Worm (Caenorhabditis elegans) whole organism, L1 larva: ENCODE measurements around the gene Y113G7B.27.

Experiments
- aha-1 ChIP-seq: fragments of 150-350 bp; optimal IDR thresholded peaks from 2 replicates; lab custom pipeline; 2014; ENCODE audit warnings: missing biosample characterization, missing genetic modification characterization
- aly-2 ChIP-seq: fragments of 150-350 bp; optimal IDR thresholded peaks from 2 replicates; lab custom pipeline; 2014; ENCODE audit warnings: missing biosample characterization, missing genetic modification characterization
- blmp-1 ChIP-seq: fragments of 150-350 bp; optimal IDR thresholded peaks from 2 replicates; lab custom pipeline; 2014; ENCODE audit warnings: missing biosample characterization, missing genetic modification characterization
- ceh-82 ChIP-seq, 3 experiments: fragments of 150-350 bp in 1 of 3; sonication (generic microtip) in 2 of 3; optimal IDR thresholded peaks; 2 replicates each; lab custom pipeline; 2014 to 2017; ENCODE audit warnings: missing biosample characterization in 3 of 3, missing genetic modification characterization in 3 of 3
- ceh-88 ChIP-seq: fragments of 200-800 bp; sonication (Bioruptor generic); IDR thresholded peaks from 2 replicates; pipeline ENCODE4 v1.3.6; 2022; ENCODE audit warnings: missing genetic modification characterization, missing compliant biosample characterization
- ceh-90 ChIP-seq: sonication (generic microtip); optimal IDR thresholded peaks from 2 replicates; lab custom pipeline; 2016; ENCODE audit warnings: missing genetic modification characterization, missing compliant biosample characterization
- dsc-1 ChIP-seq: sonication (generic microtip); optimal IDR thresholded peaks from 2 replicates; lab custom pipeline; 2016; ENCODE audit warnings: mild to moderate bottlenecking, missing genetic modification characterization, missing compliant biosample characterization
- efl-1 ChIP-seq, 4 experiments: fragments of 150-350 bp; optimal IDR thresholded peaks in 3 of 4; peaks in 1 of 4; 1 replicate in 1 of 4; 2 replicates in 3 of 4; lab custom pipeline; 2014; ENCODE audit warnings: missing biosample characterization in 2 of 4, missing genetic modification characterization in 2 of 4, missing genetic modification reagents in 2 of 4
- efl-3 ChIP-seq: fragments of 200-800 bp; sonication (Bioruptor generic); optimal IDR thresholded peaks from 2 replicates; lab custom pipeline; 2018; ENCODE audit warnings: mild to moderate bottlenecking, missing genetic modification characterization, missing compliant biosample characterization
- elt-2 ChIP-seq: sonication (generic microtip); optimal IDR thresholded peaks from 2 replicates; lab custom pipeline; 2016; ENCODE audit warnings: missing genetic modification characterization, mild to moderate bottlenecking, inconsistent platforms, missing compliant biosample characterization, missing genetic modification reagents
- fkh-8 ChIP-seq: sonication (generic microtip); optimal IDR thresholded peaks from 2 replicates; lab custom pipeline; 2016; ENCODE audit warnings: mild to moderate bottlenecking, missing genetic modification characterization, missing compliant biosample characterization
- grh-1 ChIP-seq: fragments of 200-800 bp; sonication (Bioruptor generic); IDR thresholded peaks from 2 replicates; pipeline ENCODE4 v1.3.6; 2022; ENCODE audit warnings: missing genetic modification reagents, missing genetic modification characterization, missing compliant biosample characterization
- hpl-2 ChIP-seq: fragments of 150-350 bp; optimal IDR thresholded peaks from 2 replicates; lab custom pipeline; 2014; ENCODE audit warnings: missing biosample characterization, missing genetic modification reagents, missing genetic modification characterization
- irx-1 ChIP-seq: sonication (generic microtip); optimal IDR thresholded peaks from 2 replicates; lab custom pipeline; 2016; ENCODE audit warnings: missing genetic modification characterization, missing compliant biosample characterization
- isw-1 ChIP-seq: fragments of 200-800 bp; sonication (Bioruptor generic); IDR thresholded peaks from 2 replicates; pipeline ENCODE4 v1.3.6; 2022; ENCODE audit warnings: missing genetic modification characterization, missing compliant biosample characterization
- lin-13 ChIP-seq: fragments of 150-350 bp; optimal IDR thresholded peaks from 2 replicates; lab custom pipeline; 2014; ENCODE audit warnings: missing biosample characterization, missing genetic modification reagents, missing genetic modification characterization
- lin-14 ChIP-seq: fragments of 200-800 bp; sonication (Bioruptor generic); optimal IDR thresholded peaks from 2 replicates; lab custom pipeline; 2018; ENCODE audit warnings: mild to moderate bottlenecking, missing genetic modification characterization, moderate library complexity, missing compliant biosample characterization
- lin-15B ChIP-seq: fragments of 150-350 bp; sonication (generic microtip); optimal IDR thresholded peaks from 3 replicates; lab custom pipeline; 2014; ENCODE audit warnings: missing biosample characterization, missing genetic modification characterization
- lin-35 ChIP-seq, 2 experiments: fragments of 150-350 bp; optimal IDR thresholded peaks; 2 replicates each; lab custom pipeline; 2014; ENCODE audit warnings: missing biosample characterization in 2 of 2, missing genetic modification characterization in 2 of 2, missing genetic modification reagents in 2 of 2
- lin-39 ChIP-seq: fragments of 150-350 bp; optimal IDR thresholded peaks from 2 replicates; lab custom pipeline; 2014; ENCODE audit warnings: missing biosample characterization, missing genetic modification reagents, missing genetic modification characterization
- lir-3 ChIP-seq: sonication (generic microtip); optimal IDR thresholded peaks from 2 replicates; lab custom pipeline; 2016; ENCODE audit warnings: mild to moderate bottlenecking, missing genetic modification characterization, moderate library complexity, missing compliant biosample characterization; ENCODE audit not compliant: poor library complexity
- mab-9 ChIP-seq: fragments of 200-800 bp; sonication (Bioruptor generic); IDR thresholded peaks from 2 replicates; pipeline ENCODE4 v1.3.6; 2022; ENCODE audit warnings: missing genetic modification reagents, missing genetic modification characterization, missing compliant biosample characterization
- mep-1 ChIP-seq: fragments of 150-350 bp; optimal IDR thresholded peaks from 2 replicates; lab custom pipeline; 2014; ENCODE audit warnings: missing biosample characterization, missing genetic modification characterization
- nhr-11 ChIP-seq: fragments of 150-350 bp; optimal IDR thresholded peaks from 2 replicates; lab custom pipeline; 2014; ENCODE audit warnings: missing biosample characterization, missing genetic modification characterization
- nhr-19 ChIP-seq: fragments of 200-800 bp; sonication (Bioruptor generic); conservative IDR thresholded peaks from 2 replicates; pipeline ENCODE4 v1.3.6; 2022; ENCODE audit warnings: missing genetic modification characterization, missing compliant biosample characterization
- nhr-237 ChIP-seq: fragments of 150-350 bp; optimal IDR thresholded peaks from 2 replicates; lab custom pipeline; 2014; ENCODE audit warnings: missing biosample characterization, missing genetic modification characterization
- pag-3 ChIP-seq: sonication (generic microtip); optimal IDR thresholded peaks from 2 replicates; lab custom pipeline; 2017; ENCODE audit warnings: missing genetic modification characterization, mild to moderate bottlenecking, missing compliant biosample characterization, antibody characterized with exemption, borderline replicate concordance; ENCODE audit not compliant: insufficient read depth
- pax-3 ChIP-seq: fragments of 200-800 bp; sonication (Bioruptor generic); optimal IDR thresholded peaks from 2 replicates; lab custom pipeline; 2018; ENCODE audit warnings: mild to moderate bottlenecking, missing genetic modification characterization, moderate library complexity, missing compliant biosample characterization
- pqm-1 ChIP-seq: sonication (generic microtip); optimal IDR thresholded peaks from 3 replicates; lab custom pipeline; 2017; ENCODE audit warnings: missing biosample characterization, missing genetic modification characterization
- rnt-1 ChIP-seq: sonication (generic microtip); optimal IDR thresholded peaks from 2 replicates; lab custom pipeline; 2016; ENCODE audit warnings: mild to moderate bottlenecking, missing genetic modification characterization, moderate library complexity, missing compliant biosample characterization
- snpc-4 ChIP-seq: fragments of 150-350 bp; optimal IDR thresholded peaks from 2 replicates; lab custom pipeline; 2014; ENCODE audit warnings: missing biosample characterization, missing genetic modification characterization
- snu-23 ChIP-seq: sonication (generic microtip); optimal IDR thresholded peaks from 2 replicates; lab custom pipeline; 2016; ENCODE audit warnings: missing genetic modification characterization, missing compliant biosample characterization
- tlp-1 ChIP-seq: fragments of 150-350 bp; optimal IDR thresholded peaks from 2 replicates; lab custom pipeline; 2014; ENCODE audit warnings: missing biosample characterization, missing genetic modification characterization
- unc-30 ChIP-seq: sonication (generic microtip); optimal IDR thresholded peaks from 2 replicates; lab custom pipeline; 2017; ENCODE audit warnings: missing biosample characterization, missing genetic modification characterization
- zag-1 ChIP-seq: fragments of 150-350 bp; optimal IDR thresholded peaks from 2 replicates; lab custom pipeline; 2014; ENCODE audit warnings: missing biosample characterization, missing genetic modification characterization

Y113G7B.27 gene

ce11 chrV:20192102-20192880 lies at the start of gene Y113G7B.27, which contains the start of gene fbxa-115:
Gene Y113G7B.27 (plus strand): TSS chrV:20192830.
Gene fbxa-115 (minus strand): TSS chrV:20192152.
- TF ChIP-seq nhr-237 (no peak), unc-30 (no peak), efl-1 (optimal IDR thresholded peaks at IDR 0.05; lab: Kevin White, UChicago) (no peak), efl-1 (GFP tag; optimal IDR thresholded peaks at IDR 0.05 in 1 of 2; lab: Kevin White, UChicago) (peak in 1 of 2 experiments; percentile 41)
- TF ChIP-seq, all 84 proteins: peak for 1

- no peak for TF ChIP-seq ceh-82 (tag; optimal IDR thresholded peaks at IDR 0.05; lab: Kevin White, UChicago)
- TF ChIP-seq aly-2 (tag; lab: Kevin White, UChicago), result no peak
- TF ChIP-seq snpc-4 (tag; lab: Kevin White, UChicago), result peak; percentile 7
- no peak for TF ChIP-seq rnt-1 (tag; lab: Kevin White, UChicago)
Measured at ce11 chrV:20143711-20144110, 48.9 kb upstream of the Y113G7B.27 start.

ce11 chrV:20147662-20148245 lies 44.9 kb upstream of the Y113G7B.27 start, which contains the start of gene Y113G7A.13:
Gene Y113G7A.13 (plus strand): TSS chrV:20148195.
- TF ChIP-seq efl-1 (optimal IDR thresholded peaks at IDR 0.05; lab: Kevin White, UChicago) (no peak), efl-1 (GFP tag; optimal IDR thresholded peaks at IDR 0.05 in 1 of 2; lab: Kevin White, UChicago) (peak in 1 of 2 experiments; percentile 20), lin-35 (GFP tag; optimal IDR thresholded peaks at IDR 0.05; lab: Kevin White, UChicago) (peak in 1 of 2 experiments; percentile 25), pqm-1 (tag; lab: Kevin White, UChicago) (peak; percentile 67), mep-1 (no peak), elt-2 (tag; lab: Kevin White, UChicago) (peak; percentile 88)
- TF ChIP-seq, all 84 proteins: peak for 4

ce11 chrV:20151432-20151831 lies 41.2 kb upstream of the Y113G7B.27 start, which contains the start of gene F19B2.7:
Gene F19B2.7 (plus strand): TSS chrV:20151732.
- TF ChIP-seq pag-3 (tag; lab: Kevin White, UChicago) (no peak), blmp-1 (tag; lab: Kevin White, UChicago) (no peak), lin-39 (no peak), ceh-90 (tag; lab: Kevin White, UChicago) (no peak), lir-3 (tag; lab: Kevin White, UChicago) (no peak), rnt-1 (tag; lab: Kevin White, UChicago) (no peak)

ce11 chrV:20151855-20152254 lies 40.8 kb upstream of the Y113G7B.27 start:
- no peak for TF ChIP-seq hpl-2
- TF ChIP-seq tlp-1, result no peak
- TF ChIP-seq grh-1 (GFP tag; lab: Robert Waterston, UW), result no peak
- no peak for TF ChIP-seq zag-1 (tag; lab: Kevin White, UChicago)
- TF ChIP-seq snu-23 (GFP tag; lab: Kevin White, UChicago), result no peak
- TF ChIP-seq lin-15B (tag; lab: Kevin White, UChicago), result no peak
- TF ChIP-seq fkh-8 (tag; lab: Kevin White, UChicago), result no peak
- TF ChIP-seq lin-13 (GFP tag; lab: Kevin White, UChicago), result no peak
- no peak for TF ChIP-seq ceh-90 (tag; lab: Kevin White, UChicago)
- no peak for TF ChIP-seq isw-1 (GFP tag; lab: Robert Waterston, UW)
- TF ChIP-seq efl-3 (GFP tag; lab: Kevin White, UChicago), result no peak
- TF ChIP-seq nhr-11 (tag; lab: Kevin White, UChicago), result no peak
- no peak for TF ChIP-seq nhr-19 (GFP tag; lab: Robert Waterston, UW)

ce11 chrV:20158223-20158622 lies 34.4 kb upstream of the Y113G7B.27 start, which contains the start of gene F19B2.6:
Gene F19B2.6 (plus strand): TSS chrV:20158523.
- TF ChIP-seq hpl-2 (no peak), zag-1 (tag; lab: Kevin White, UChicago) (no peak), aha-1 (tag; lab: Kevin White, UChicago) (no peak), mep-1 (no peak), pax-3 (tag; lab: Kevin White, UChicago) (no peak), lin-35 (GFP tag; optimal IDR thresholded peaks at IDR 0.05; lab: Kevin White, UChicago) (no peak), dsc-1 (tag; lab: Kevin White, UChicago) (no peak), mab-9 (GFP tag; lab: Robert Waterston, UW) (no peak), lin-14 (no peak), fkh-8 (tag; lab: Kevin White, UChicago) (no peak), irx-1 (no peak), tlp-1 (no peak), grh-1 (GFP tag; lab: Robert Waterston, UW) (no peak), ceh-82 (tag; optimal IDR thresholded peaks at IDR 0.05; lab: Kevin White, UChicago) (no peak), ceh-88 (GFP tag; lab: Robert Waterston, UW) (no peak), rnt-1 (tag; lab: Kevin White, UChicago) (no peak)
